Worm (Caenorhabditis elegans) whole organism, late embryonic: ENCODE measurements around the gene srz-24.

Experiments
- C38D4.7 ChIP-seq: fragments of 200-800 bp; sonication (Bioruptor generic); optimal IDR thresholded peaks from 2 replicates; lab custom pipeline; 2018; ENCODE audit warnings: mild to moderate bottlenecking, missing genetic modification characterization, moderate library complexity, missing compliant biosample characterization
- K09A11.1 ChIP-seq: sonication (generic microtip); optimal IDR thresholded peaks from 2 replicates; lab custom pipeline; 2017; ENCODE audit warnings: antibody characterized with exemption, mild to moderate bottlenecking, missing genetic modification characterization, missing compliant biosample characterization; ENCODE audit not compliant: insufficient read depth
- ceh-22 ChIP-seq: sonication (generic microtip); optimal IDR thresholded peaks from 2 replicates; lab custom pipeline; 2017; ENCODE audit warnings: missing biosample characterization, missing genetic modification characterization
- dve-1 ChIP-seq: sonication (generic microtip); optimal IDR thresholded peaks from 2 replicates; lab custom pipeline; 2017; ENCODE audit warnings: antibody characterized with exemption, mild to moderate bottlenecking, missing genetic modification characterization, missing compliant biosample characterization
- fax-1 ChIP-seq: sonication (generic microtip); optimal IDR thresholded peaks from 2 replicates; lab custom pipeline; 2016; ENCODE audit warnings: missing genotype, missing genetic modification characterization, missing compliant biosample characterization
- nhr-11 ChIP-seq: fragments of 150-350 bp; optimal IDR thresholded peaks from 2 replicates; lab custom pipeline; 2014; ENCODE audit warnings: missing biosample characterization, missing genetic modification characterization
- npax-4 ChIP-seq: sonication (generic microtip); optimal IDR thresholded peaks from 2 replicates; lab custom pipeline; 2016; ENCODE audit warnings: missing genetic modification characterization, missing compliant biosample characterization
- pqm-1 ChIP-seq: sonication (generic microtip); optimal IDR thresholded peaks from 2 replicates; lab custom pipeline; 2016; ENCODE audit warnings: missing genetic modification characterization, missing compliant biosample characterization
- tbx-2 ChIP-seq: sonication (generic microtip); optimal IDR thresholded peaks from 2 replicates; lab custom pipeline; 2016; ENCODE audit warnings: missing genetic modification characterization, missing compliant biosample characterization

DNA sequence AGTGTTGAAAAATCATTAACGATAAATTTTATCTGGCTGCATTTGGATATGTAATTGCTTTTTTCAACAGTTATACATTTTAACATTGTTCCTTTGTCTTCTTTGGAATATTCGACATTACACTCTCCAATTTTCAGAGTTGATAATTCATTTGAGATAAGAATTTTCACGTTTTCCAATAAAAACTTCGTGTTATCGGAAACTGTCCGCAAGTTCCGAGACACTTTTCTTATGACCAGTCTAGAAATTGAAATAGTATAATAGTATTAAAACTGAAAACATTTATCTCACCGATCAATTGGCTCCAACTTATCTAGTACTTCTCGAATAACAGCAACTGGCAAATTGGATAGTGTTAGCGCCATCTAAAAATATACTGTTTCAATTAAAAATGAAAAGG is 43.3 kb downstream of the srz-24 start, which contains the start of gene fbxa-86:
- TF ChIP-seq pqm-1 (tag; lab: Kevin White, UChicago) (no peak), ceh-22 (tag; lab: Kevin White, UChicago) (no peak), npax-4 (tag; lab: Kevin White, UChicago) (no peak), tbx-2 (tag; lab: Kevin White, UChicago) (no peak), fax-1 (tag; lab: Kevin White, UChicago) (no peak), nhr-11 (tag; lab: Kevin White, UChicago) (no peak), C38D4.7 (no peak), dve-1 (no peak), K09A11.1 (tag; lab: Kevin White, UChicago) (no peak)
